Worm (Caenorhabditis elegans): Measurements from ENCODE around the gene lec-11.

DNA sequence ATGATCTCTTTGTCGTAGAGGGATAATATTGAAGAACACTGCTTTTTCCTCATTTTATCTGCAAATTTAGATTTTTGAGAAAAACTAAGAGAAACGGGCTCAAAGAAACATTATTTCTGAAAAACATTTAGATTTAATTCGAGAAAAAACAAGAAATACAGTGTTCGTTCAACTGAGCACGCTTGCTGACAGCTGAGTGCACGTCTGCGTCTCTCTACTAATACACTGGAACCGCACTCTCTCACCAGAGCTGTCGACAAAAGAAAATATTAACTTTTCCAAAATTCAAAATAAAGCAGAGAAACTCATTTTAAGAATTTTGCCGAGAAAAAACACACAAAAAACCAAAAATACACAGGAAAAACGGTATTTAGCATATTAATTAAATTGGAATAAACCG lies 23.3 kb upstream of the lec-11 start, which contains the start of gene drh-1:
- TF ChIP-seq tbx-2 (tag; optimal IDR thresholded peaks at IDR 0.05) (no peak), ama-1 (optimal IDR thresholded peaks at IDR 0.05) (no peak), ces-1 (GFP tag; optimal IDR thresholded peaks at IDR 0.05) (no peak), unc-62 (GFP tag; optimal IDR thresholded peaks at IDR 0.05) (no peak), C34B4.2 (tag; optimal IDR thresholded peaks at IDR 0.05) (no peak), ztf-11 (tag; optimal IDR thresholded peaks at IDR 0.05) (no peak), elt-3 (tag; optimal IDR thresholded peaks at IDR 0.05) (no peak)
